Worm (Caenorhabditis elegans) whole organism, L4/young adult: ENCODE data around the gene T07D4.5.

ENCODE experiments used
- W03F9.2 ChIP-seq: fragments of 150-350 bp; optimal IDR thresholded peaks from 2 replicates; lab custom pipeline; 2014; ENCODE audit warnings: missing biosample characterization, missing genetic modification characterization
- dao-5 ChIP-seq: sonication (generic microtip); optimal IDR thresholded peaks from 2 replicates; lab custom pipeline; 2016; ENCODE audit warnings: missing genotype, missing genetic modification characterization, moderate library complexity, missing compliant biosample characterization
- him-1 ChIP-seq: sonication (generic microtip); optimal IDR thresholded peaks from 2 replicates; lab custom pipeline; 2016; ENCODE audit warnings: missing genotype, missing genetic modification reagents, missing genetic modification characterization, missing compliant biosample characterization

DNA sequence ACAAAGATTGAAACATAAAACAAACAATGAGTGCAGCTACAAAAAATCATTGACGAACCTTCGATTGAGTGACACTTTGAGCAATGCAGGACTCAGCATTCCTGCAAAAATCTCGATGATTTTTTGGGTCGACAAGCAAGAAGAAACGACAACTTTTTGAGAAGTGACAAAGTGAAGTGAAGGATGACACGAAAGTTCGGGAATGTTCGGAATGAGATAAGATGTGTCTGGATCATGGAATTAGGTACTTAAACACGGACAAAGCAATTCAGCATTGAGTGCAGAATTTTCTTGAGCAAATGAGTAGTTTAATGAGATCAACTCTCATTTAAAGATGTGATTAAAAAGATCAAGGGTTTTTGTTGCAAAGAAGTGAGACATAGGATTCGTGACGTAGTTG lies 10.3 kb downstream of the T07D4.5 start, which contains the start of gene T07D4.2:
- no peak for TF ChIP-seq him-1
- no peak for TF ChIP-seq dao-5 (tag; lab: Kevin White, UChicago)
- no peak for TF ChIP-seq W03F9.2 (tag; lab: Kevin White, UChicago)
